Fruit fly (Drosophila melanogaster) whole organism, wandering third instar larva: ENCODE data around the gene Arfip.

Source experiments
- Abd-B ChIP-seq: fragments of >200 bp; optimal IDR thresholded peaks from 2 replicates; lab custom pipeline; 2017; ENCODE audit warnings: missing biosample characterization, missing genetic modification characterization
- CG32264 ChIP-seq: fragments of 200-800 bp; sonication (Bioruptor generic); optimal IDR thresholded peaks from 2 replicates; lab custom pipeline; 2016; ENCODE audit warnings: missing biosample characterization, missing genetic modification characterization
- CG9705 ChIP-seq: fragments of 200-800 bp; sonication (Bioruptor generic); optimal IDR thresholded peaks from 2 replicates; lab custom pipeline; 2018; ENCODE audit warnings: missing biosample characterization, mild to moderate bottlenecking, missing genetic modification characterization
- CrebA ChIP-seq: fragments of 200-800 bp; sonication (Bioruptor generic); optimal IDR thresholded peaks from 2 replicates; lab custom pipeline; 2016; ENCODE audit warnings: missing biosample characterization, mild to moderate bottlenecking, missing genetic modification characterization, borderline replicate concordance
- Dfd ChIP-seq: fragments of >200 bp; optimal IDR thresholded peaks from 2 replicates; lab custom pipeline; 2017; ENCODE audit warnings: missing biosample characterization, missing genetic modification characterization
- Dif ChIP-seq: fragments of 200-275, 200-300 bp; sonication (Bioruptor generic); optimal IDR thresholded peaks from 2 replicates; lab custom pipeline; 2018; ENCODE audit warnings: missing biosample characterization, missing genetic modification characterization; ENCODE audit not compliant: partially characterized antibody
- GATAd ChIP-seq: sonication (Bioruptor generic); optimal IDR thresholded peaks from 2 replicates; lab custom pipeline; 2016; ENCODE audit warnings: missing biosample characterization, missing genetic modification characterization
- HLH106 ChIP-seq: fragments of 200-800 bp; optimal IDR thresholded peaks from 3 replicates; lab custom pipeline; 2019; ENCODE audit warnings: missing biosample characterization, mild to moderate bottlenecking, missing genetic modification characterization, moderate library complexity
- Hnf4 ChIP-seq: fragments of 200-800 bp; sonication (Bioruptor generic); optimal IDR thresholded peaks from 2 replicates; lab custom pipeline; 2016; ENCODE audit warnings: missing biosample characterization, mild to moderate bottlenecking, missing genetic modification characterization
- Hr78 ChIP-seq: fragments of >200 bp; optimal IDR thresholded peaks from 2 replicates; lab custom pipeline; 2017; ENCODE audit warnings: missing biosample characterization, missing genetic modification characterization
- Hr83 ChIP-seq: fragments of 200-300 bp; sonication (Bioruptor generic); optimal IDR thresholded peaks from 2 replicates; lab custom pipeline; 2016; ENCODE audit warnings: missing biosample characterization, mild to moderate bottlenecking, missing genetic modification characterization, moderate library complexity; ENCODE audit not compliant: poor library complexity, severe bottlenecking
- Jra ChIP-seq: sonication (Bioruptor generic); optimal IDR thresholded peaks from 2 replicates; lab custom pipeline; 2016; ENCODE audit warnings: missing biosample characterization, missing genetic modification characterization
- Myc ChIP-seq: fragments of >200 bp; optimal IDR thresholded peaks from 2 replicates; lab custom pipeline; 2017
- OdsH ChIP-seq: fragments of 200-800 bp; sonication (Bioruptor generic); optimal IDR thresholded peaks from 2 replicates; lab custom pipeline; 2016; ENCODE audit warnings: missing biosample characterization, mild to moderate bottlenecking, missing genetic modification characterization
- Rel ChIP-seq, 2 experiments: fragments of 200-800 bp; sonication (Bioruptor generic) in 1 of 2; optimal IDR thresholded peaks; 2 replicates in 1 of 2; 3 replicates in 1 of 2; lab custom pipeline; 2016 to 2019; ENCODE audit warnings: mild to moderate bottlenecking in 2 of 2, missing biosample characterization in 2 of 2, missing genetic modification characterization in 2 of 2, moderate library complexity in 1 of 2
- Sp1 ChIP-seq: fragments of 200-800 bp; sonication (Bioruptor generic); optimal IDR thresholded peaks from 3 replicates; lab custom pipeline; 2019; ENCODE audit warnings: missing biosample characterization, mild to moderate bottlenecking, missing genetic modification characterization, moderate library complexity
- Vsx2 ChIP-seq: fragments of 200-300, 225-300 bp; sonication (Bioruptor generic); optimal IDR thresholded peaks from 2 replicates; lab custom pipeline; 2018; ENCODE audit warnings: missing biosample characterization, missing genetic modification characterization; ENCODE audit not compliant: partially characterized antibody
- br ChIP-seq: fragments of 200-800 bp; sonication (Bioruptor generic); optimal IDR thresholded peaks from 2 replicates; lab custom pipeline; 2016; ENCODE audit warnings: missing biosample characterization, missing genetic modification characterization
- brk ChIP-seq: fragments of 200-800 bp; sonication (Bioruptor generic); optimal IDR thresholded peaks from 2 replicates; lab custom pipeline; 2016; ENCODE audit warnings: missing biosample characterization, mild to moderate bottlenecking, missing genetic modification characterization
- dl ChIP-seq, 2 experiments: fragments of 175-275, 200-275 bp in 1 of 2; fragments of 200-275 bp in 1 of 2; sonication (Bioruptor generic); optimal IDR thresholded peaks; lab custom pipeline; 2018; ENCODE audit warnings: mild to moderate bottlenecking in 2 of 2, missing biosample characterization in 2 of 2, missing genetic modification characterization in 2 of 2, moderate library complexity in 2 of 2; ENCODE audit not compliant: partially characterized antibody in 2 of 2, insufficient read depth in 1 of 2
- dsf ChIP-seq: sonication (Bioruptor generic); optimal IDR thresholded peaks from 2 replicates; lab custom pipeline; 2016; ENCODE audit warnings: missing biosample characterization, missing genetic modification characterization, borderline replicate concordance
- ey ChIP-seq: fragments of 200-800 bp; sonication (Bioruptor generic); optimal IDR thresholded peaks from 2 replicates; lab custom pipeline; 2016; ENCODE audit warnings: missing biosample characterization, missing genetic modification characterization
- foxo ChIP-seq, 2 experiments: fragments of 200-800 bp; sonication (Bioruptor generic); optimal IDR thresholded peaks; 2 replicates in 1 of 2; 3 replicates in 1 of 2; lab custom pipeline; 2016 to 2017; ENCODE audit warnings: missing biosample characterization in 2 of 2, missing genetic modification characterization in 2 of 2
- fru ChIP-seq: fragments of 200-800 bp; sonication (Bioruptor generic); optimal IDR thresholded peaks from 3 replicates; lab custom pipeline; 2016; ENCODE audit warnings: missing biosample characterization, mild to moderate bottlenecking, missing genetic modification characterization
- h ChIP-seq: fragments of 200-800 bp; sonication (Bioruptor generic); optimal IDR thresholded peaks from 3 replicates; lab custom pipeline; 2016; ENCODE audit warnings: missing biosample characterization, mild to moderate bottlenecking, missing genetic modification characterization
- psq ChIP-seq: fragments of 200-800 bp; sonication (Bioruptor generic); optimal IDR thresholded peaks from 3 replicates; lab custom pipeline; 2017; ENCODE audit warnings: missing biosample characterization, mild to moderate bottlenecking, missing genetic modification characterization, moderate library complexity
- rgr ChIP-seq: fragments of 200-800 bp; sonication (Bioruptor generic); optimal IDR thresholded peaks from 3 replicates; lab custom pipeline; 2016; ENCODE audit warnings: missing biosample characterization, mild to moderate bottlenecking, missing genetic modification characterization
- sv ChIP-seq: fragments of 200-800 bp; sonication (Bioruptor generic); optimal IDR thresholded peaks from 3 replicates; lab custom pipeline; 2016; ENCODE audit warnings: missing biosample characterization, missing genetic modification characterization
- tai ChIP-seq: sonication (Bioruptor generic); optimal IDR thresholded peaks from 2 replicates; lab custom pipeline; 2016; ENCODE audit warnings: missing biosample characterization, missing genetic modification characterization
- usp ChIP-seq: fragments of >200 bp; optimal IDR thresholded peaks from 2 replicates; lab custom pipeline; 2017; ENCODE audit warnings: missing biosample characterization, missing genetic modification characterization
- woc ChIP-seq: sonication (Bioruptor generic); optimal IDR thresholded peaks from 2 replicates; lab custom pipeline; 2016; ENCODE audit warnings: missing biosample characterization, mild to moderate bottlenecking, missing genetic modification characterization

The Arfip gene

DNA sequence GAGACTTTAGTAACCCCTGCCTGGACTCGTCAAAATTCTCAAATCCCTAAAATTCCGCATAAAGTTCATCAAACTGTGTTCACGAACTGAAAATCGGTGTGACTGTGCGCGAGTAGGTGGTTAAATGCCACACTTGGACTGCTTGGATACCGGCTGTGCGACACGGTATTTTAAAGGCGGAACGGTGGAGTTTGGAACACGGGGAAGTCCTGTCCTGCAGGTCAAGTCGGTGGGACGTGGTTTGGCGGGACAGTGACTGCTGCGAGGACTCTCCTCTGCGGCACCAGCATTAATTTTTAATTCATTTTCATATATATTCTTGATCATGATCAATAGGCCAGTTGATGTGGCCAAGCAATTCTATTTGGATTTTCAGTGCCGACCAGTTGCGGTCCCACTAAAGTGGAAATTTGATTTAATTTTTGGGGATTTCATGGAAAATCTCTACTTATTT, at the start of gene Arfip, which contains the start of gene CG17721:
TSS of gene Arfip (minus strand) at position 96 of the 454 bp plus-strand sequence.
TSS of gene CG17721 (plus strand) at position 223 of the 454 bp plus-strand sequence.
- TF ChIP-seq Hr83 (GFP tag; lab: Kevin White, UChicago), result no peak
- TF ChIP-seq Rel (GFP tag; optimal IDR thresholded peaks at IDR 0.05; lab: Kevin White, UChicago), result no peak
- peak; percentile 98 for TF ChIP-seq Rel (tag; optimal IDR thresholded peaks at IDR 0.05; lab: Kevin White, UChicago)
- no peak for TF ChIP-seq GATAd (GFP tag; lab: Kevin White, UChicago)
- TF ChIP-seq Jra (GFP tag; lab: Kevin White, UChicago), result no peak

DNA sequence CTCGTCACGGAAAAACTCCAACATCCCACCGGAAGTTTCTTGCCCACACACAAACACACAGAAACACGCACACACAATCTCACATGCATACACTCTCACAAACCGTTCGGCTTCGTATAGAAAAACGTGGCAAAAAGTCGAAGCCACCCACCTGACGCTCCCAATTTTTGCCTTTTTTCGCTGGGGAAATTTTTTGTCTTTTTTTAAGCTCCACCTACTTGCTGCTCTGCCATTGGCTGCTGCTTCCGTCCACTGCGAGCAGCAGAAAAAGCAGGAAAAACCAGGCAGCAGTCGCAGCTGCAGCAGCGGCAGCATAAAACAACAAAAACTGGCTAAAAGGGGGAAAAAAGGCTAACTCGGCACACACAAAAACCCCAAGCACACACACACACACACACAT, 47.1 kb upstream of the Arfip start:
- TF ChIP-seq Dfd (GFP tag; lab: Kevin White, UChicago) (peak; percentile 82), psq (GFP tag; lab: Kevin White, UChicago) (no peak), Abd-B (GFP tag; lab: Kevin White, UChicago) (no peak), brk (GFP tag; lab: Kevin White, UChicago) (no peak)

DNA sequence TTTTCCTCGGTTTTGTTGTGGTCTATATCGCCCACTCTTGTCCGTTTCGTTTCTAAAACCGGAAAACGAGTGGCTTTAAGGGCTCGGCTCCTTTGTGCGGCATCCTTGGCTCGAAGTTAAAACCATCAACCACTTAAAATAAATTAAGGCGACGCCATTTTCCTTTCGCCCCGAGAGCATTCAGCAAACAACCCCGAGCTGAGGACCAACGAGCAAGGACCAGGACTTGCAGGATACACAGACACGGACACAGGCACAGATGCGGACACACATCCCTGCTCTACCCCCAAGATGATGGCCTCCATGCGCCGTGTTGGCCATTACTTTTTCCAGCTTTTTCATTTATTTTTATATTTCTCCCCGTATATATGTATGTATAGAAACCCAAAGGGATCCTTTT, 37.9 kb upstream of the Arfip start:
- no peak for TF ChIP-seq GATAd (GFP tag; lab: Kevin White, UChicago)
- TF ChIP-seq Rel (GFP tag; optimal IDR thresholded peaks at IDR 0.05; lab: Kevin White, UChicago), result no peak
- no peak for TF ChIP-seq Rel (tag; optimal IDR thresholded peaks at IDR 0.05; lab: Kevin White, UChicago)
- no peak for TF ChIP-seq woc (GFP tag; lab: Kevin White, UChicago)
- TF ChIP-seq Abd-B (GFP tag; lab: Kevin White, UChicago), result no peak
- no peak for TF ChIP-seq dl (GFP tag; optimal IDR thresholded peaks at IDR 0.05; lab: Kevin White, UChicago; ENCODE audit: insufficient read depth in 1 of 2, partially characterized antibody in 2 of 2)
- TF ChIP-seq Dfd (GFP tag; lab: Kevin White, UChicago), result no peak
- TF ChIP-seq usp (GFP tag; lab: Kevin White, UChicago), result no peak
- TF ChIP-seq Hr78 (GFP tag; lab: Kevin White, UChicago), result no peak
- no peak for TF ChIP-seq h (GFP tag; lab: Kevin White, UChicago)
- no peak for TF ChIP-seq Hr83 (GFP tag; lab: Kevin White, UChicago)
- TF ChIP-seq psq (GFP tag; lab: Kevin White, UChicago), result no peak
- TF ChIP-seq CG32264, result no peak
- no peak for TF ChIP-seq sv (GFP tag; lab: Kevin White, UChicago)
- no peak for TF ChIP-seq rgr (GFP tag; lab: Kevin White, UChicago)
- TF ChIP-seq CG9705, result no peak

DNA sequence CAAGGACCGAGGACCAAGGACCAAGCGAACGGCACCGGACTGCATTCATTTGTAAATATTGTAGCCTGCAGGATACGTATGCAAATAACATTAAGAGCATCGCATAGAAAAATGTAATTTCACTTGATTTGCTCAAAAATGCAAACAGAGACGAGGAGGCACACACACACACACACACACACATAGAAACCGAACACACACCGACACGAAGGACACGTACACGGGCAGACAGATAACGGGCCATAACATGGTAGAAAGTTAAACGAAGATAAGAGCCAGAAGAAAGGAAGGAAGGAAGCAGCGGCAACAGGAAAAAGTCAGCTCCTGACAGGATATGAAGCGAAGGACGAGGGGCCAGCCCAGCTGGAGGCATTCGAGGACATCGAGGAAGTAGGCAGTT, 35.8 kb upstream of the Arfip start:
- no peak for TF ChIP-seq br (GFP tag; lab: Kevin White, UChicago)
- peak; percentile 59 for TF ChIP-seq Dfd (GFP tag; lab: Kevin White, UChicago)

DNA sequence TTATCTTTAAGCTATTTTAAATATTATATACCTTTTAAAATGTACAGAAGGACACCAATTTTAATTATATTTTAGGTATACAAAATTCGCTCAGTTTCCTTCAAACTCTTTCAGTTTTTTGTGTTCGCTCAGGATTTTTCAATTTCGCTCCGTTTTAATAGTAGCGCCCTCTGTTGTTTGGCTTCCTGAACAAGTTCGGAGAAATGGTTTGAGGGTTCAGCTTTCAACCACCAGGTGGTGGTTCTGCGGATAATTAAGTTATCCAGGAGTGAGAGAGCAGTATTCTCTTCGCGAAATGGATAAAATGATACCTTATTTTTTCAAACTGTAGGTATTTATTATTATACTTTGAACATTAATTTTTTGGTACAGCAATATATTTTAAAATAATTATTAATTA, 34.2 kb upstream of the Arfip start:
- TF ChIP-seq OdsH (GFP tag; lab: Kevin White, UChicago) (no peak), tai (GFP tag; lab: Kevin White, UChicago) (no peak), Myc (lab: Kevin White, UChicago) (no peak), h (GFP tag; lab: Kevin White, UChicago) (peak; percentile 15), dl (GFP tag; optimal IDR thresholded peaks at IDR 0.05; lab: Kevin White, UChicago; ENCODE audit: insufficient read depth in 1 of 2, partially characterized antibody in 2 of 2) (no peak), HLH106 (peak; percentile 10), Vsx2 (GFP tag; lab: Kevin White, UChicago) (no peak), fru (GFP tag; lab: Kevin White, UChicago) (peak; percentile 7), Sp1 (GFP tag; lab: Kevin White, UChicago) (peak; percentile 17), br (GFP tag; lab: Kevin White, UChicago) (peak; percentile 2), Jra (GFP tag; lab: Kevin White, UChicago) (no peak), rgr (GFP tag; lab: Kevin White, UChicago) (peak; percentile 37), sv (GFP tag; lab: Kevin White, UChicago) (peak; percentile 7), foxo (GFP tag; optimal IDR thresholded peaks at IDR 0.05; lab: Kevin White, UChicago) (peak in 1 of 2 experiments; percentile 11)

DNA sequence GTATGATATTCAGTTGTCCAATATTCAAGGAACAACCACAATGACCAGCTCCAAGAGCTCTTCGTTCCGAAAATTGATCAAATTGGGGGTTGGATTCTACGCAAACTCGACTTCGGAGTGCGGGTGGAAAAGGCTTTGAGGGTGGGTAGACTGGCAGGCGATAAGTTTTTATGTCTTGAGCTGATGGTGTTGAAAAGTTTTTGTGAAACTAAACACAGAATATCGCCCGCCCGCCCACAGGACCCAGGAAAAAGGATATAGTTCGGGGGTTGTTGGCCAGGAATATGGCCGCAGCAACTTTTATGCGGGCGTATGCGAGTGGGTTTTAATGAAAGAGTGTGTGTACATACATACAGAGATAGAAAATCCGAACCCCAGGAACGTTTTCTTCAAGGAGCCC, 28.8 kb upstream of the Arfip start:
- TF ChIP-seq Jra (GFP tag; lab: Kevin White, UChicago), result no peak
- TF ChIP-seq Dif (GFP tag; lab: Kevin White, UChicago), result no peak
- TF ChIP-seq Hr83 (GFP tag; lab: Kevin White, UChicago), result no peak
- TF ChIP-seq Sp1 (GFP tag; lab: Kevin White, UChicago), result no peak
- TF ChIP-seq rgr (GFP tag; lab: Kevin White, UChicago), result no peak
- TF ChIP-seq usp (GFP tag; lab: Kevin White, UChicago), result no peak
- TF ChIP-seq dsf (GFP tag; lab: Kevin White, UChicago), result no peak
- no peak for TF ChIP-seq ey
- no peak for TF ChIP-seq Hnf4 (GFP tag; lab: Kevin White, UChicago)
- TF ChIP-seq CrebA, result no peak
- TF ChIP-seq GATAd (GFP tag; lab: Kevin White, UChicago), result no peak
- TF ChIP-seq sv (GFP tag; lab: Kevin White, UChicago), result no peak
